Worm (Caenorhabditis elegans): ENCODE data around the gene C01G5.5.

Gene C01G5.5

DNA sequence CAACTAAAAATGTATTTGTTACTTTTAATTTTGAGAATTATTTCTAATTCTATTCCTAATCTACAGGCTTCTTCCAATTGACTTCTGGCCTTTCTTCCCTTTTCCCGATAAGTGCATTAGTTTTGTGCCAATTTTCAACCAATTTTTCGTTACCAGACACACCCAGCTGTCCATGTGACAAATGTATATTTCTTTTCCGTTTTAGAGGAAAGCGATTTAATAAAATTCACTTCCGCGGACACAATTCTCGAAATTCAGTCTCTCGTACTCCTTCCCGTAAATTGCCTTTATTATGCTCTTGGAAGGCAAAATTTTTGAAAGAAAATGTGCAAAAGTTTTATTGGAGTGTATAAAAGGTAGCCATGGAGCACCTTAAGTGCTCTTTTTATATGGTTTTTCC, 18.6 kb downstream of the C01G5.5 start:
- TF ChIP-seq odd-2 (tag; optimal IDR thresholded peaks at IDR 0.05) (no peak), unc-42 (tag; optimal IDR thresholded peaks at IDR 0.05) (peak; percentile 82), elt-2 (tag; optimal IDR thresholded peaks at IDR 0.05) (no peak)

DNA sequence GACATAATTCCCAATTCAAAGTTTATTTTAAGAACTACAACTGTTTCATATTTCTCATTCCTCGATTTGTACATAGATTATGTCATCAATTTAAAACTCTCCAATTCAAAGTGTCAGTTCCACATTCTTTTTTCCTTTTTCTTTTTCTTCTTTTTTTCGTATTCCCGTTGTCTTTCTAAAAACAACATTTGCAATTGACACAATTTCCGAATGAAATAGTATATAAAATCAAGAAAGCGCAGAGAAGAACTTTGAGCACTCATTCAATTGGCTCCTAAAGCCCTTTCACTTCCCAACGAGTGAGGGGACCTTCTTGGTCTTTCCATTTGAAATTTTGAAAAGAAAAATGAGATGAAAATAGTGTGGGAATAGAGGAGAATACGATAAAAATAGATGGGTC, 23.0 kb downstream of the C01G5.5 start:
- TF ChIP-seq unc-42 (tag; optimal IDR thresholded peaks at IDR 0.05) (peak; percentile 27), ttx-3 (tag; optimal IDR thresholded peaks at IDR 0.05) (no peak), elt-2 (tag; optimal IDR thresholded peaks at IDR 0.05) (no peak), ceh-18 (tag; optimal IDR thresholded peaks at IDR 0.05) (no peak), nfya-1 (tag; optimal IDR thresholded peaks at IDR 0.05) (no peak), rnt-1 (tag; optimal IDR thresholded peaks at IDR 0.05) (no peak), pax-1 (tag; optimal IDR thresholded peaks at IDR 0.05) (no peak)

DNA sequence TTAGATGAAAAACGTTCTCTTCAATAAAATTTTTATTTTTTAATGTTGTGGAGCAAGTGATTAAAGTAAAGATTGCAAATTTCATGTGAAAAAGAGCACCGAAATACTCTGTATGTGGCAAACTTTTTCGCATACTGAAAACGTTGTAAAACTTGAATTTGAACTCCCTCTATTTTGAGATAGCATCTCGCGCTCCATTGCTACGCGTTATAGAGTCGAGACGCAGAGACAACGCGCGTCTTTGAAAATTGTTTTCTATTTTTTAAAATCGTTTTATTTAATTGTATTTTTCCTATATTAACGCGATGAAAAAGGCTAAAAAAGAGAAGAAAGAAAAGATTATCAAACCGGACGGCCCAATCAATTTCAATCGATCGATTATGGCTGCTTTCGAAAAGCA, 24.2 kb downstream of the C01G5.5 start, which contains the start of gene fan-1:
Gene fan-1, plus strand, starts transcription at position 78 of the 400 bp plus-strand sequence.
- TF ChIP-seq pha-4 (tag; optimal IDR thresholded peaks at IDR 0.05) (no peak), fkh-10 (GFP tag; optimal IDR thresholded peaks at IDR 0.05) (no peak), nfya-1 (tag; optimal IDR thresholded peaks at IDR 0.05) (peak; percentile 26), eyg-1 (tag; optimal IDR thresholded peaks at IDR 0.05) (no peak), ets-4 (tag; optimal IDR thresholded peaks at IDR 0.05) (peak; percentile 8), ama-1 (optimal IDR thresholded peaks at IDR 0.05) (no peak), sox-4 (tag; optimal IDR thresholded peaks at IDR 0.05) (no peak), ttx-3 (tag; optimal IDR thresholded peaks at IDR 0.05) (no peak), pax-1 (tag; optimal IDR thresholded peaks at IDR 0.05) (no peak), dmd-4 (tag; optimal IDR thresholded peaks at IDR 0.05; ENCODE audit: borderline replicate concordance) (no peak), lin-11 (tag; optimal IDR thresholded peaks at IDR 0.05) (no peak), nhr-11 (tag; optimal IDR thresholded peaks at IDR 0.05) (no peak), hlh-8 (tag; optimal IDR thresholded peaks at IDR 0.05) (no peak), ceh-31 (tag; optimal IDR thresholded peaks at IDR 0.05) (no peak)

DNA sequence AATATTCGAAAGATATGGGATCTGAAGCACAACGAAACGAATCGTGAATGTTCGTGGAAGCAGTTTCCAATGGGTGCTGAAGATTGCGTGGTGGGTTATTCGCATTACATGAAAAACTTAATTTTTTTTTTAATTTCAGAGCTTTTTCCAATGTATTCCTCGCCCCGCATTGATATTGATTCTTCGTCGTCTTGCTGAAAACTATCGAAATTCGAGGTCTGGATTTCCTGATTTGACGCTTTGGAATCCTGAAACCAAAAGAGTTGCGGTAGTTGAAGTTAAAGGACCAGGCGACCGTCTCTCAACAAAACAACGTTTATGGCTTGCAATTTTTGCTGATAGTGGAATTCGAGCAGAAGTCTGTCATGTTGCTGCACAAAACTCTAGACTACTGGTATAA, 27.6 kb downstream of the C01G5.5 start:
- no peak for TF ChIP-seq fkh-10 (GFP tag; optimal IDR thresholded peaks at IDR 0.05)

- TF ChIP-seq elt-2 (tag; optimal IDR thresholded peaks at IDR 0.05) (peak; percentile 86), T23F11.4 (GFP tag; optimal IDR thresholded peaks at IDR 0.05) (no peak)
Measured at ce11 chrIV:6554865-6555264, 30.5 kb downstream of the C01G5.5 start.

- TF ChIP-seq ceh-31 (tag; optimal IDR thresholded peaks at IDR 0.05): peak; percentile 21
- no peak for TF ChIP-seq elt-4 (tag; optimal IDR thresholded peaks at IDR 0.05)
- peak; percentile 15 for TF ChIP-seq unc-42 (tag; optimal IDR thresholded peaks at IDR 0.05)
- no peak for TF ChIP-seq Y22D7AL.16 (tag; optimal IDR thresholded peaks at IDR 0.05)
- TF ChIP-seq hlh-30 (tag; optimal IDR thresholded peaks at IDR 0.05; ENCODE audit: insufficient read depth): peak; percentile 50
- TF ChIP-seq npax-4 (tag; optimal IDR thresholded peaks at IDR 0.05): no peak
Measured at ce11 chrIV:6555388-6556330, 31.2 kb downstream of the C01G5.5 start, which contains the start of gene paqr-1. Gene paqr-1 (minus strand): TSS chrIV:6555438.

- TF ChIP-seq pqm-1 (tag; optimal IDR thresholded peaks at IDR 0.05): peak; percentile 26
- TF ChIP-seq unc-3 (GFP tag; conservative IDR thresholded peaks at IDR 0.05): peak; percentile 43; the same call in 1 of the 2 replicates
- TF ChIP-seq unc-3 (tag; optimal IDR thresholded peaks at IDR 0.05): peak; percentile 31
- peak; percentile 34 for TF ChIP-seq C38D4.7 (GFP tag; optimal IDR thresholded peaks at IDR 0.05)
- TF ChIP-seq hlh-6 (tag; optimal IDR thresholded peaks at IDR 0.05): no peak
- no peak for TF ChIP-seq Y22D7AL.16 (tag; optimal IDR thresholded peaks at IDR 0.05)
- TF ChIP-seq pha-4 (tag; optimal IDR thresholded peaks at IDR 0.05): no peak
- TF ChIP-seq unc-55 (GFP tag; optimal IDR thresholded peaks at IDR 0.05): no peak
- TF ChIP-seq ceh-19 (GFP tag; optimal IDR thresholded peaks at IDR 0.05): peak; percentile 52
- no peak for TF ChIP-seq rnt-1 (tag; optimal IDR thresholded peaks at IDR 0.05)
- peak; percentile 71 for TF ChIP-seq ceh-31 (tag; optimal IDR thresholded peaks at IDR 0.05)
- peak; percentile 67 for TF ChIP-seq ztf-16 (tag; optimal IDR thresholded peaks at IDR 0.05)
- TF ChIP-seq sox-4 (tag; optimal IDR thresholded peaks at IDR 0.05): peak; percentile 55
- TF ChIP-seq C08G9.2 (tag; optimal IDR thresholded peaks at IDR 0.05): peak; percentile 17
- no peak for TF ChIP-seq mec-3 (tag; optimal IDR thresholded peaks at IDR 0.05; ENCODE audit: borderline replicate concordance)
- TF ChIP-seq unc-42 (tag; optimal IDR thresholded peaks at IDR 0.05): no peak
- peak; percentile 20 for TF ChIP-seq fax-1 (tag; optimal IDR thresholded peaks at IDR 0.05)
- TF ChIP-seq che-1 (tag; optimal IDR thresholded peaks at IDR 0.05): peak; percentile 59
- TF ChIP-seq hlh-30 (tag; optimal IDR thresholded peaks at IDR 0.05; ENCODE audit: insufficient read depth): no peak
Measured at ce11 chrIV:6556624-6557368, 32.4 kb downstream of the C01G5.5 start, which contains the start of gene try-3. Gene try-3 (plus strand): TSS chrIV:6557155.

Data from whole organism, late embryonic.